Fruit fly (Drosophila melanogaster) Kc167 (cell line): ENCODE data around the gene ATPsynE.

Source experiments
- Myc ChIP-seq: fragments of >200 bp; optimal IDR thresholded peaks from 2 replicates; lab custom pipeline; 2017; ENCODE audit warnings: missing external identifiers
- psq ChIP-seq: fragments of >200 bp; optimal IDR thresholded peaks from 2 replicates; lab custom pipeline; 2017; ENCODE audit warnings: missing external identifiers

DNA sequence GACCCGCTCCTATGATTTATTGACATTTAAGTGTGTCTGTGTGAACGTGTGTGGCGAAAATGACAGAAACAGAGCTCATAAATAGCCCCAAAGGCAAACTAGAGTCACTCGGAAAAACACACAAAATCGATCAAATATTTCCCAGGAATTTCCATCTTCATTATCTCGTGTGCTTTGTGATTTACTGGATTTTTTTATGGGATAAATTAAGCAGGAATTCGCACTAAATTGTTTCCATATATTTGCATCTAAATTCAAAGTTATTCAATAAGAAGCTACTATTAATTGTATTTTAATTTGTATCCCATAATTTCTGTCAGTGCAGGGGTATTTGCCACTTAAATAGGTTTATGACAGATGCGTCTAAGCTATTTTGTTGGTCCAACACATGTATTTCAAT lies 6.0 kb downstream of the ATPsynE start:
- no peak for TF ChIP-seq psq (lab: Kevin White, UChicago)
- no peak for TF ChIP-seq Myc (lab: Kevin White, UChicago)
